Fruit fly (Drosophila melanogaster) whole organism, prepupa: ENCODE results near the gene spn-B.

Experiments used
- Blimp-1 ChIP-seq: fragments of 200-800 bp; sonication (Bioruptor generic); optimal IDR thresholded peaks from 3 replicates; lab custom pipeline; 2017; ENCODE audit warnings: missing biosample characterization, missing genetic modification characterization, mild to moderate bottlenecking, moderate library complexity, missing genetic modification reagents
- CG10669 ChIP-seq: fragments of 200-800 bp; sonication (Bioruptor generic); optimal IDR thresholded peaks from 3 replicates; lab custom pipeline; 2018; ENCODE audit warnings: missing biosample characterization, mild to moderate bottlenecking, missing genetic modification characterization, moderate library complexity
- CG11762 ChIP-seq: fragments of 200-800 bp; sonication (Bioruptor generic); optimal IDR thresholded peaks from 3 replicates; lab custom pipeline; 2016; ENCODE audit warnings: missing biosample characterization, missing genetic modification characterization; ENCODE audit not compliant: insufficient read depth
- CG11902 ChIP-seq: fragments of 200-800 bp; sonication (Bioruptor generic); optimal IDR thresholded peaks from 3 replicates; lab custom pipeline; 2016; ENCODE audit warnings: missing biosample characterization, missing genetic modification characterization
- CG15336 ChIP-seq: fragments of 200-800 bp; sonication (Bioruptor generic); IDR thresholded peaks from 2 replicates; pipeline ENCODE4 v1.3.6; 2022; ENCODE audit warnings: missing biosample characterization, missing genetic modification characterization
- CG1621 ChIP-seq: fragments of 200-800 bp; sonication (Bioruptor generic); optimal IDR thresholded peaks from 3 replicates; lab custom pipeline; 2018; ENCODE audit warnings: missing biosample characterization, mild to moderate bottlenecking, missing genetic modification characterization
- CG16779 ChIP-seq: fragments of 200-800 bp; sonication (Bioruptor generic); optimal IDR thresholded peaks from 3 replicates; lab custom pipeline; 2017; ENCODE audit warnings: missing biosample characterization, mild to moderate bottlenecking, missing genetic modification characterization
- CG3032 ChIP-seq: fragments of 200-800 bp; optimal IDR thresholded peaks from 2 replicates; lab custom pipeline; 2019; ENCODE audit warnings: missing biosample characterization, mild to moderate bottlenecking, missing genetic modification characterization, moderate library complexity
- CG31627 ChIP-seq: fragments of 200-800 bp; sonication (Bioruptor generic); optimal IDR thresholded peaks from 3 replicates; lab custom pipeline; 2016; ENCODE audit warnings: missing biosample characterization, missing genetic modification characterization
- CG32006 ChIP-seq: fragments of 200-800 bp; sonication (Bioruptor generic); optimal IDR thresholded peaks from 3 replicates; lab custom pipeline; 2017; ENCODE audit warnings: missing biosample characterization, mild to moderate bottlenecking, missing genetic modification characterization
- CG4318 ChIP-seq: fragments of 200-800 bp; sonication (Bioruptor generic); optimal IDR thresholded peaks from 3 replicates; lab custom pipeline; 2017; ENCODE audit warnings: missing biosample characterization, mild to moderate bottlenecking, missing genetic modification characterization
- CG6163 ChIP-seq: fragments of 200-800 bp; sonication (Bioruptor generic); IDR thresholded peaks from 3 replicates; pipeline ENCODE4 v1.3.6; 2022; ENCODE audit warnings: missing biosample characterization, missing genetic modification characterization
- CG6276 ChIP-seq: fragments of 200-800 bp; sonication (Bioruptor generic); optimal IDR thresholded peaks from 2 replicates; lab custom pipeline; 2017; ENCODE audit warnings: missing biosample characterization, mild to moderate bottlenecking, missing genetic modification characterization
- CG6792 ChIP-seq: fragments of 200-800 bp; sonication (Bioruptor generic); optimal IDR thresholded peaks from 3 replicates; lab custom pipeline; 2016; ENCODE audit warnings: missing biosample characterization, missing genetic modification characterization
- CG6808 ChIP-seq: fragments of 200-800 bp; sonication (Bioruptor generic); optimal IDR thresholded peaks from 3 replicates; lab custom pipeline; 2017; ENCODE audit warnings: missing biosample characterization, missing genetic modification characterization, mild to moderate bottlenecking, moderate library complexity, missing genetic modification reagents
- CG6854 ChIP-seq: fragments of 200-800 bp; sonication (Bioruptor generic); optimal IDR thresholded peaks from 2 replicates; lab custom pipeline; 2017; ENCODE audit warnings: missing biosample characterization, mild to moderate bottlenecking, missing genetic modification characterization
- CG7368 ChIP-seq: fragments of 200-800 bp; sonication (Bioruptor generic); optimal IDR thresholded peaks from 3 replicates; lab custom pipeline; 2016; ENCODE audit warnings: missing biosample characterization, missing genetic modification characterization
- CG8119 ChIP-seq: fragments of 200-800 bp; sonication (Bioruptor generic); IDR thresholded peaks from 3 replicates; pipeline ENCODE4 v1.3.6; 2022; ENCODE audit warnings: missing biosample characterization, missing genetic modification characterization
- CG8319 ChIP-seq: fragments of 200-800 bp; sonication (Bioruptor generic); optimal IDR thresholded peaks from 3 replicates; lab custom pipeline; 2016; ENCODE audit warnings: missing biosample characterization, missing genetic modification characterization
- CG8632 ChIP-seq: fragments of 200-800 bp; sonication (Bioruptor generic); optimal IDR thresholded peaks from 3 replicates; lab custom pipeline; 2016; ENCODE audit warnings: missing biosample characterization, missing genetic modification characterization
- CG9139 ChIP-seq: fragments of 200-800 bp; sonication (Bioruptor generic); optimal IDR thresholded peaks from 3 replicates; lab custom pipeline; 2017; ENCODE audit warnings: missing biosample characterization, mild to moderate bottlenecking, missing genetic modification characterization
- Eip75B ChIP-seq: fragments of 200-800 bp; sonication (Bioruptor generic); optimal IDR thresholded peaks from 3 replicates; lab custom pipeline; 2016; ENCODE audit warnings: missing biosample characterization, missing genetic modification characterization
- Eip78C ChIP-seq: fragments of 200-800 bp; sonication (Bioruptor generic); peaks from one replicate; lab custom pipeline; 2016; ENCODE audit warnings: missing biosample characterization, missing genetic modification characterization
- Ets21C ChIP-seq: fragments of 200-800 bp; sonication (Bioruptor generic); optimal IDR thresholded peaks from 3 replicates; lab custom pipeline; 2016; ENCODE audit warnings: missing biosample characterization, missing genetic modification characterization
- Ets96B ChIP-seq: fragments of 200-800 bp; optimal IDR thresholded peaks from 2 replicates; lab custom pipeline; 2019; ENCODE audit warnings: missing biosample characterization, mild to moderate bottlenecking, missing genetic modification characterization, moderate library complexity
- Gug ChIP-seq: fragments of 200-800 bp; sonication (Bioruptor generic); IDR thresholded peaks from 2 replicates; pipeline ENCODE4 v1.3.6; 2022; ENCODE audit warnings: missing biosample characterization, missing genetic modification characterization
- Hr39 ChIP-seq: fragments of 200-800 bp; sonication (Bioruptor generic); optimal IDR thresholded peaks from 2 replicates; lab custom pipeline; 2016; ENCODE audit warnings: missing biosample characterization, missing genetic modification characterization
- Hr4 ChIP-seq: fragments of 200-800 bp; sonication (Bioruptor generic); optimal IDR thresholded peaks from 3 replicates; lab custom pipeline; 2016; ENCODE audit warnings: missing biosample characterization, missing genetic modification characterization
- Lpt ChIP-seq: fragments of 200-800 bp; sonication (Bioruptor generic); optimal IDR thresholded peaks from 3 replicates; lab custom pipeline; 2016; ENCODE audit warnings: missing biosample characterization, missing genetic modification characterization
- Met ChIP-seq: fragments of 200-800 bp; sonication (Bioruptor generic); optimal IDR thresholded peaks from 3 replicates; lab custom pipeline; 2016; ENCODE audit warnings: missing biosample characterization, missing genetic modification characterization
- OdsH ChIP-seq: fragments of 200-800 bp; sonication (Bioruptor generic); optimal IDR thresholded peaks from 3 replicates; lab custom pipeline; 2016; ENCODE audit warnings: missing biosample characterization, missing genetic modification characterization
- Smox ChIP-seq: fragments of 200-800 bp; sonication (Bioruptor generic); optimal IDR thresholded peaks from 3 replicates; lab custom pipeline; 2016; ENCODE audit warnings: missing biosample characterization, missing genetic modification characterization
- Sox102F ChIP-seq: fragments of 200-800 bp; sonication (Bioruptor generic); optimal IDR thresholded peaks from 2 replicates; lab custom pipeline; 2016; ENCODE audit warnings: missing biosample characterization, mild to moderate bottlenecking, missing genetic modification characterization
- Sox14 ChIP-seq: fragments of 200-800 bp; sonication (Bioruptor generic); optimal IDR thresholded peaks from 3 replicates; lab custom pipeline; 2016; ENCODE audit warnings: missing biosample characterization, missing genetic modification characterization
- Sox15 ChIP-seq: fragments of 200-800 bp; sonication (Bioruptor generic); optimal IDR thresholded peaks from 3 replicates; lab custom pipeline; 2016; ENCODE audit warnings: missing biosample characterization, missing genetic modification characterization
- achi ChIP-seq: fragments of 200-800 bp; sonication (Bioruptor generic); optimal IDR thresholded peaks from 3 replicates; lab custom pipeline; 2016; ENCODE audit warnings: missing biosample characterization, missing genetic modification characterization
- acj6 ChIP-seq: fragments of 200-800 bp; sonication (Bioruptor generic); optimal IDR thresholded peaks from 3 replicates; lab custom pipeline; 2016; ENCODE audit warnings: missing biosample characterization, missing genetic modification characterization
- dac ChIP-seq: fragments of 200-800 bp; sonication (Bioruptor generic); optimal IDR thresholded peaks from 2 replicates; lab custom pipeline; 2017; ENCODE audit warnings: missing biosample characterization, mild to moderate bottlenecking, missing genetic modification characterization
- dsx ChIP-seq: fragments of 200-800 bp; optimal IDR thresholded peaks from 3 replicates; lab custom pipeline; 2019; ENCODE audit warnings: missing biosample characterization, mild to moderate bottlenecking, missing genetic modification characterization, moderate library complexity; ENCODE audit not compliant: poor library complexity, severe bottlenecking
- eg ChIP-seq: fragments of 200-800 bp; sonication (Bioruptor generic); IDR thresholded peaks from 3 replicates; pipeline ENCODE4 v1.3.6; 2022; ENCODE audit warnings: missing biosample characterization, missing genetic modification characterization
- esn ChIP-seq: fragments of 200-800 bp; sonication (Bioruptor generic); optimal IDR thresholded peaks from 2 replicates; lab custom pipeline; 2016; ENCODE audit warnings: missing biosample characterization, mild to moderate bottlenecking, missing genetic modification characterization, moderate library complexity
- fd59A ChIP-seq: fragments of 200-800 bp; sonication (Bioruptor generic); optimal IDR thresholded peaks from 2 replicates; lab custom pipeline; 2017; ENCODE audit warnings: missing biosample characterization, mild to moderate bottlenecking, missing genetic modification characterization, missing genetic modification reagents
- fd85E ChIP-seq: fragments of 200-800 bp; sonication (Bioruptor generic); optimal IDR thresholded peaks from 3 replicates; lab custom pipeline; 2016; ENCODE audit warnings: missing biosample characterization, missing genetic modification characterization
- fkh ChIP-seq: fragments of 200-800 bp; sonication (Bioruptor generic); optimal IDR thresholded peaks from 3 replicates; lab custom pipeline; 2017; ENCODE audit warnings: missing biosample characterization, mild to moderate bottlenecking, missing genetic modification characterization, moderate library complexity
- lz ChIP-seq: fragments of 200-800 bp; sonication (Bioruptor generic); optimal IDR thresholded peaks from 3 replicates; lab custom pipeline; 2016; ENCODE audit warnings: missing biosample characterization, missing genetic modification characterization
- net ChIP-seq: fragments of 200-800 bp; sonication (Bioruptor generic); optimal IDR thresholded peaks from 3 replicates; lab custom pipeline; 2016; ENCODE audit warnings: missing biosample characterization, missing genetic modification characterization
- pdm3 ChIP-seq: fragments of 200-800 bp; sonication (Bioruptor generic); optimal IDR thresholded peaks from 3 replicates; lab custom pipeline; 2016; ENCODE audit warnings: missing biosample characterization, missing genetic modification characterization
- salr ChIP-seq, 2 experiments: fragments of 200-800 bp; sonication (Bioruptor generic); optimal IDR thresholded peaks; 3 replicates each; lab custom pipeline; 2016 to 2018; ENCODE audit warnings: missing biosample characterization in 2 of 2, missing genetic modification characterization in 2 of 2, mild to moderate bottlenecking in 1 of 2
- spab ChIP-seq: fragments of 200-800 bp; sonication (Bioruptor generic); optimal IDR thresholded peaks from 2 replicates; lab custom pipeline; 2017; ENCODE audit warnings: missing biosample characterization, mild to moderate bottlenecking, missing genetic modification characterization, missing genetic modification reagents
- ss ChIP-seq, 2 experiments: fragments of 200-800 bp; sonication (Bioruptor generic); optimal IDR thresholded peaks; 2 replicates in 1 of 2; 3 replicates in 1 of 2; lab custom pipeline; 2017 to 2018; ENCODE audit warnings: mild to moderate bottlenecking in 2 of 2, missing biosample characterization in 2 of 2, missing genetic modification characterization in 2 of 2, moderate library complexity in 1 of 2
- svp ChIP-seq: fragments of 200-800 bp; sonication (Bioruptor generic); peaks from one replicate; lab custom pipeline; 2016; ENCODE audit warnings: missing biosample characterization, missing genetic modification characterization
- topi ChIP-seq: fragments of 200-800 bp; sonication (Bioruptor generic); optimal IDR thresholded peaks from 3 replicates; lab custom pipeline; 2016; ENCODE audit warnings: missing biosample characterization, missing genetic modification characterization
- vri ChIP-seq: fragments of 200-800 bp; sonication (Bioruptor generic); optimal IDR thresholded peaks from 3 replicates; lab custom pipeline; 2016; ENCODE audit warnings: missing biosample characterization, mild to moderate bottlenecking, missing genetic modification characterization

Gene spn-B

DNA sequence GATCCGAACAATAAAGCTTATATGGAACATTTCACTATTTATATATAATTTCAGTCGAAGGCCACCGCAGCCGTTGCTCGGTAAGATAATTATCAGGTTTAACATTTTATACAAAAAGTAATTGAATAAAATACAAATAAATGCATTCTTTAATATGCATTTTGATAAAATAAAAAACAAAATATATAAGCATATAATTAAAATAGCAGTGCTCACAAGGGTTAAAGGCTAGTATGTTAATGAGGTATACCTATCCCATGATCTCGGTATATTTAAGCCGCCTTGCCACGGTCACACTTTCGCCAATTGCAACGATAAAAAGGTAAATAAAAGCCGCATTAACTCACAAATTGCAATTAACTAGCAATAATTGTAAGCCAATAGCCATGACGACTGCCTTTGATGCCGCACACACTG is 19.0 kb upstream of the spn-B start, which contains the start of gene Polr2I:
Gene Polr2I, plus strand, starts transcription at position 289 of the 417 bp plus-strand sequence.
- TF ChIP-seq Eip75B (GFP tag; lab: Kevin White, UChicago) (no peak), CG3032 (tag; lab: Kevin White, UChicago) (peak; percentile 56), CG10669 (GFP tag; lab: Kevin White, UChicago) (no peak), esn (GFP tag; lab: Kevin White, UChicago) (peak; percentile 35), CG7368 (GFP tag; lab: Kevin White, UChicago) (no peak), salr (GFP tag; optimal IDR thresholded peaks at IDR 0.05; lab: Kevin White, UChicago) (no peak), topi (GFP tag; lab: Kevin White, UChicago) (peak; percentile 7), Blimp-1 (GFP tag; lab: Kevin White, UChicago) (no peak), CG1621 (tag; lab: Kevin White, UChicago) (no peak), ss (GFP tag; optimal IDR thresholded peaks at IDR 0.05; lab: Kevin White, UChicago) (no peak), Ets21C (GFP tag; lab: Kevin White, UChicago) (no peak), Gug (0 out of 2 replicates have a peak, but pooled peaks have one; percentile 30), Sox102F (GFP tag; lab: Kevin White, UChicago) (no peak), Ets96B (peak; percentile 45), CG8119 (GFP tag; lab: Robert Waterston, UW) (no peak), Sox15 (peak; percentile 37), pdm3 (GFP tag; lab: Kevin White, UChicago) (no peak), Eip78C (GFP tag; lab: Kevin White, UChicago) (peak; percentile 58), svp (GFP tag; lab: Kevin White, UChicago) (no peak), CG8319 (GFP tag; lab: Kevin White, UChicago) (no peak), dsx (GFP tag; lab: Kevin White, UChicago) (no peak), net (no peak), fkh (GFP tag; lab: Kevin White, UChicago) (peak; percentile 68), Hr4 (GFP tag; lab: Kevin White, UChicago) (no peak), acj6 (GFP tag; lab: Kevin White, UChicago) (no peak), CG11762 (GFP tag; lab: Kevin White, UChicago) (no peak), CG6276 (GFP tag; lab: Kevin White, UChicago) (no peak), CG16779 (tag; lab: Kevin White, UChicago) (no peak), CG6808 (no peak), Hr39 (GFP tag; lab: Kevin White, UChicago) (no peak), CG6854 (GFP tag; lab: Kevin White, UChicago) (no peak), fd59A (GFP tag; lab: Kevin White, UChicago) (peak; percentile 12), CG8632 (GFP tag; lab: Kevin White, UChicago) (peak; percentile 26), CG11902 (GFP tag; lab: Kevin White, UChicago) (no peak), fd85E (GFP tag; lab: Kevin White, UChicago) (no peak), Sox14 (GFP tag; lab: Kevin White, UChicago) (peak; percentile 62), CG31627 (GFP tag; lab: Kevin White, UChicago) (peak; percentile 27), vri (GFP tag; lab: Kevin White, UChicago) (no peak), CG15336 (peak; percentile 10; the same call in 1 of the 2 replicates), Smox (GFP tag; lab: Kevin White, UChicago) (no peak), spab (no peak), eg (GFP tag; lab: Robert Waterston, UW) (peak; percentile 32; the same call in 1 of the 3 replicates), CG6792 (GFP tag; lab: Kevin White, UChicago) (peak; percentile 15), lz (GFP tag; lab: Kevin White, UChicago) (peak; percentile 33), dac (no peak), Lpt (GFP tag; lab: Kevin White, UChicago) (no peak), achi (GFP tag; lab: Kevin White, UChicago) (no peak), OdsH (GFP tag; lab: Kevin White, UChicago) (no peak), CG9139 (GFP tag; lab: Kevin White, UChicago) (no peak), Met (GFP tag; lab: Kevin White, UChicago) (no peak), CG4318 (GFP tag; lab: Kevin White, UChicago) (no peak), CG6163 (GFP tag; lab: Robert Waterston, UW) (no peak), CG32006 (GFP tag; lab: Kevin White, UChicago) (no peak)
